Worm (Caenorhabditis elegans) whole organism, L3 larva: ENCODE results near the gene F59E11.2.

ENCODE experiments used
- R02D3.7 ChIP-seq: fragments of 150-350 bp; optimal IDR thresholded peaks from 2 replicates; lab custom pipeline; 2014; ENCODE audit warnings: missing biosample characterization, missing genetic modification characterization
- aly-2 ChIP-seq: fragments of 150-350 bp; optimal IDR thresholded peaks from 2 replicates; lab custom pipeline; 2014; ENCODE audit warnings: missing biosample characterization, missing genetic modification characterization
- ama-1 ChIP-seq: fragments of 150-350 bp; optimal IDR thresholded peaks from 2 replicates; lab custom pipeline; 2018
- ceh-16 ChIP-seq: sonication (generic microtip); optimal IDR thresholded peaks from 2 replicates; lab custom pipeline; 2017; ENCODE audit warnings: missing biosample characterization, missing genetic modification characterization
- ceh-28 ChIP-seq: fragments of 150-350 bp; optimal IDR thresholded peaks from 2 replicates; lab custom pipeline; 2014; ENCODE audit warnings: missing biosample characterization, missing genetic modification reagents, missing genetic modification characterization
- ceh-9 ChIP-seq: sonication (generic microtip); optimal IDR thresholded peaks from 2 replicates; lab custom pipeline; 2018; ENCODE audit warnings: missing biosample characterization, missing genetic modification characterization
- daf-12 ChIP-seq: fragments of 150-350 bp; optimal IDR thresholded peaks from 2 replicates; lab custom pipeline; 2014; ENCODE audit warnings: missing biosample characterization, missing genetic modification reagents, missing genetic modification characterization
- egl-27 ChIP-seq: sonication (generic microtip); optimal IDR thresholded peaks from 4 replicates; lab custom pipeline; 2017; ENCODE audit warnings: missing biosample characterization, missing genetic modification reagents, missing genetic modification characterization
- egl-5 ChIP-seq: fragments of 150-350 bp; optimal IDR thresholded peaks from 2 replicates; lab custom pipeline; 2017; ENCODE audit warnings: missing biosample characterization, missing genetic modification reagents, missing genetic modification characterization, inconsistent platforms
- elt-2 ChIP-seq: sonication (generic microtip); optimal IDR thresholded peaks from 2 replicates; lab custom pipeline; 2016; ENCODE audit warnings: missing genetic modification reagents, mild to moderate bottlenecking, missing genetic modification characterization, missing compliant biosample characterization
- elt-3 ChIP-seq, 3 experiments: fragments of 150-350 bp in 1 of 3; sonication (generic microtip) in 2 of 3; optimal IDR thresholded peaks; 2 replicates in 2 of 3; 4 replicates in 1 of 3; lab custom pipeline; 2014 to 2017; ENCODE audit warnings: missing biosample characterization in 3 of 3, missing genetic modification characterization in 3 of 3
- fkh-10 ChIP-seq: sonication (generic microtip); optimal IDR thresholded peaks from 2 replicates; lab custom pipeline; 2017; ENCODE audit warnings: missing biosample characterization, missing genetic modification reagents, missing genetic modification characterization
- fkh-2 ChIP-seq: fragments of 150-350 bp; optimal IDR thresholded peaks from 2 replicates; lab custom pipeline; 2014; ENCODE audit warnings: missing biosample characterization, missing genetic modification reagents, missing genetic modification characterization
- fos-1 ChIP-seq: fragments of 150-350 bp; optimal IDR thresholded peaks from 2 replicates; lab custom pipeline; 2014; ENCODE audit warnings: missing biosample characterization, missing genetic modification characterization
- hmg-11 ChIP-seq: sonication (generic microtip); optimal IDR thresholded peaks from 2 replicates; lab custom pipeline; 2016; ENCODE audit warnings: missing genetic modification characterization, missing compliant biosample characterization
- jun-1 ChIP-seq: fragments of 150-350 bp; optimal IDR thresholded peaks from 2 replicates; lab custom pipeline; 2014; ENCODE audit warnings: missing biosample characterization, missing genetic modification reagents, missing genetic modification characterization
- lin-15B ChIP-seq: fragments of 150-350 bp; optimal IDR thresholded peaks from 2 replicates; lab custom pipeline; 2014; ENCODE audit warnings: missing biosample characterization, missing genetic modification characterization
- lin-39 ChIP-seq: fragments of 150-350 bp; optimal IDR thresholded peaks from 2 replicates; lab custom pipeline; 2018; ENCODE audit warnings: missing biosample characterization, missing genetic modification reagents, missing genetic modification characterization
- lsy-12 ChIP-seq: sonication (generic microtip); optimal IDR thresholded peaks from 2 replicates; lab custom pipeline; 2016; ENCODE audit warnings: mild to moderate bottlenecking, missing genetic modification characterization, missing compliant biosample characterization
- mdl-1 ChIP-seq: fragments of 150-350 bp; optimal IDR thresholded peaks from 2 replicates; lab custom pipeline; 2014; ENCODE audit warnings: missing biosample characterization, missing genetic modification characterization
- nfya-1 ChIP-seq: sonication (generic microtip); optimal IDR thresholded peaks from 2 replicates; lab custom pipeline; 2017; ENCODE audit warnings: missing genetic modification characterization, mild to moderate bottlenecking, missing compliant biosample characterization, antibody characterized with exemption, moderate library complexity; ENCODE audit not compliant: insufficient read depth
- nhr-11 ChIP-seq: fragments of 150-350 bp; optimal IDR thresholded peaks from 2 replicates; lab custom pipeline; 2014; ENCODE audit warnings: missing biosample characterization, missing genetic modification characterization
- nhr-23 ChIP-seq: fragments of 150-350 bp; optimal IDR thresholded peaks from 2 replicates; lab custom pipeline; 2014; ENCODE audit warnings: missing biosample characterization, missing genetic modification reagents, missing genetic modification characterization
- nhr-237 ChIP-seq: fragments of 150-350 bp; optimal IDR thresholded peaks from 2 replicates; lab custom pipeline; 2014; ENCODE audit warnings: missing biosample characterization, missing genetic modification characterization
- nhr-25 ChIP-seq: sonication (generic microtip); optimal IDR thresholded peaks from 2 replicates; lab custom pipeline; 2017; ENCODE audit warnings: missing biosample characterization, missing genetic modification characterization
- nhr-28 ChIP-seq: fragments of 150-350 bp; optimal IDR thresholded peaks from 2 replicates; lab custom pipeline; 2014; ENCODE audit warnings: missing biosample characterization, missing genetic modification characterization
- nhr-43 ChIP-seq: sonication (generic microtip); optimal IDR thresholded peaks from 2 replicates; lab custom pipeline; 2016; ENCODE audit warnings: mild to moderate bottlenecking, missing genetic modification characterization, missing compliant biosample characterization; ENCODE audit not compliant: poor library complexity, severe bottlenecking
- nhr-76 ChIP-seq: fragments of 150-350 bp; sonication (generic microtip); optimal IDR thresholded peaks from 5 replicates; lab custom pipeline; 2014; ENCODE audit warnings: missing biosample characterization, missing genetic modification characterization
- nhr-77 ChIP-seq: fragments of 150-350 bp; optimal IDR thresholded peaks from 2 replicates; lab custom pipeline; 2014; ENCODE audit warnings: missing biosample characterization, missing genetic modification characterization
- pha-4 ChIP-seq: fragments of 150-350 bp; optimal IDR thresholded peaks from 2 replicates; lab custom pipeline; 2014; ENCODE audit warnings: missing biosample characterization, missing genetic modification reagents, missing genetic modification characterization
- pqm-1 ChIP-seq: fragments of 150-350 bp; optimal IDR thresholded peaks from 2 replicates; lab custom pipeline; 2017; ENCODE audit warnings: missing biosample characterization, missing genetic modification characterization, inconsistent platforms
- skn-1 ChIP-seq: fragments of 150-350 bp; optimal IDR thresholded peaks from 2 replicates; lab custom pipeline; 2014; ENCODE audit warnings: missing biosample characterization, missing genetic modification characterization
- zag-1 ChIP-seq: fragments of 150-350 bp; optimal IDR thresholded peaks from 2 replicates; lab custom pipeline; 2014; ENCODE audit warnings: missing biosample characterization, missing genetic modification characterization
- ztf-11 ChIP-seq: fragments of 150-350 bp; optimal IDR thresholded peaks from 2 replicates; lab custom pipeline; 2014; ENCODE audit warnings: missing biosample characterization, missing genetic modification characterization
- ztf-4 ChIP-seq: fragments of 150-350 bp; optimal IDR thresholded peaks from 2 replicates; lab custom pipeline; 2014; ENCODE audit warnings: missing biosample characterization, missing genetic modification characterization

Gene F59E11.2

ce11 chrV:9033267-9033666, 32.0 kb downstream of the F59E11.2 start, which contains the start of gene C25E10.4:
TSS of gene C25E10.4 (plus strand) at chrV:9033567.
- no peak for TF ChIP-seq lin-15B (tag; lab: Kevin White, UChicago)
- no peak for TF ChIP-seq ceh-28 (tag; lab: Kevin White, UChicago)
- no peak for TF ChIP-seq hmg-11 (tag; lab: Kevin White, UChicago)
- TF ChIP-seq nfya-1 (tag; lab: Kevin White, UChicago), result no peak
- TF ChIP-seq ceh-16, result no peak
- no peak for TF ChIP-seq aly-2 (tag; lab: Kevin White, UChicago)
- TF ChIP-seq elt-2 (tag; lab: Kevin White, UChicago), result no peak
- TF ChIP-seq fkh-2 (tag; lab: Kevin White, UChicago), result no peak
- no peak for TF ChIP-seq elt-3 (tag; optimal IDR thresholded peaks at IDR 0.05; lab: Kevin White, UChicago)
- no peak for TF ChIP-seq mdl-1 (tag; lab: Kevin White, UChicago)
- no peak for TF ChIP-seq egl-5 (tag; lab: Kevin White, UChicago)
- TF ChIP-seq zag-1 (tag; lab: Kevin White, UChicago), result no peak

DNA sequence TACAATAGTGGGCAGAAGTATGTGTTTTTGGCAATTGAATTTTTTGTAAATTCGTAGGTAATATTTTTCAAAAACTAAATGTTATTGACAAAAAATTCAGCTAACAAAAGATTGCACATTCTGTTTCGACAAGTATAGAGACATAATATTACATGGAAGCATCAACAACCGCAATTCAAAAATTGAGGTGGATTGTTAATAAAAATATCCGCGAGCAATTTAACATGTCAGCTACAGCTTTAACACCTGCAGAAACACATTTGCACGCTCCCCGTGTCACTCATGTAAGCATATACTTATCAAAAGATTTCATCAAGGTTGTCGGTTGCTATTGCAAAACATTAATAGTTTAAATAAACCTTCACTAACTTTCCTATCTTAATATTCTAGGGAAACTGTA, 34.4 kb downstream of the F59E11.2 start, which contains the start of gene srsx-34:
TSS of gene srsx-34 (plus strand) at position 301 of the 400 bp plus-strand sequence.
- TF ChIP-seq egl-27 (tag; lab: Kevin White, UChicago) (no peak), nhr-25 (tag; lab: Kevin White, UChicago) (no peak), daf-12 (no peak), fkh-10 (GFP tag; lab: Kevin White, UChicago) (no peak), nhr-28 (no peak), R02D3.7 (no peak), pqm-1 (no peak)

DNA sequence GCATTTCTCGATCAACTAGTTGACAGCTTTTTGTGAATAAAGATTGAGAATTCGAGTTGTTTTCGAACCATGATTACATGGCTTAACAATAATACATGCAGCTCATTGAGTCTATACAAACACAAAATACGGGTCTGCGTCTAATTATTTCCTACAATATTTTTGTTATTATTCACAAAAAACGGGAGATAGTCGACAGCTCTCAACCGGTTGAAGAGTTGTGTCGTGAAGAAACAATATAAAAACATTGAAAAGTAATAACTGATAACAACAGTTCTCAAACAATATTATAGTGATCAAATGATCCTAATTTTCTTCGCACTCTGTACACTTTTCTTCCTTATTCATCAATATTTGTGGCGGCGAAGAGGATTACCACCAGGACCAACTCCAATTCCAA, 39.8 kb downstream of the F59E11.2 start, which contains the start of gene cyp-33B1:
TSS of gene cyp-33B1 (plus strand) at position 301 of the 400 bp plus-strand sequence.
- TF ChIP-seq pha-4 (tag; lab: Kevin White, UChicago) (no peak), lin-39 (no peak), ceh-28 (tag; lab: Kevin White, UChicago) (no peak), ceh-16 (no peak), nhr-76 (tag; lab: Kevin White, UChicago) (no peak), lsy-12 (no peak), nfya-1 (tag; lab: Kevin White, UChicago) (no peak), ama-1 (lab: Kevin White, UChicago) (no peak)

DNA sequence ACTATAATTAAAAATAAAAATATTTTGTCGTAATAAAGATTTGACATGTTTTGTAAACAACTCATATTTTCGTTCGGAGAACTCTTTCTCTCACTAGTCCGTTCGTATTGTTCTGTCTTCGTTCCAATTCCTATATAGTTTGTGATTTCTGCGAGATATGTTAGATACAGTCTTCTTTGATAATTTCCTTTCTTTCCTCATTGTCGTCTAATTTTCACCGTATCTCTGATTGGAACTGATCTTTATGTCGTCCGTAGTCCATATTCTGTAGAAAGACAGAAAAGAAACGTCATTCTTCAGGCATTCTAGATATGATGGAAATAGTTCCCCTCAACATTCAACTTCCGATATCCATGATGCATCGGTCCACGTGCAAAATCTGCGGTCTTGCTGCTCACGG, 43.6 kb downstream of the F59E11.2 start, which contains the start of gene nhr-30:
TSS of gene nhr-30 (plus strand) at position 301 of the 400 bp plus-strand sequence.
- TF ChIP-seq fkh-10 (GFP tag; lab: Kevin White, UChicago) (no peak), aly-2 (tag; lab: Kevin White, UChicago) (no peak), ztf-11 (tag; lab: Kevin White, UChicago) (no peak), ama-1 (lab: Kevin White, UChicago) (no peak), ceh-9 (no peak), nhr-237 (no peak), elt-2 (tag; lab: Kevin White, UChicago) (no peak), nhr-76 (tag; lab: Kevin White, UChicago) (no peak), lsy-12 (no peak), nhr-77 (tag; lab: Kevin White, UChicago) (no peak), fos-1 (no peak), nhr-43 (no peak), nfya-1 (tag; lab: Kevin White, UChicago) (no peak), jun-1 (tag; lab: Kevin White, UChicago) (no peak), ztf-4 (tag; lab: Kevin White, UChicago) (no peak), egl-27 (tag; lab: Kevin White, UChicago) (no peak), nhr-23 (tag; lab: Kevin White, UChicago) (no peak)

ce11 chrV:9047555-9048049, 46.3 kb downstream of the F59E11.2 start, which contains the start of gene C25E10.17:
TSS of gene C25E10.17 (minus strand) at chrV:9047605.
- TF ChIP-seq nhr-11 (tag; lab: Kevin White, UChicago) (peak; percentile 23), skn-1 (tag; lab: Kevin White, UChicago) (no peak)
- TF ChIP-seq, all 47 proteins: peak for 1
